Fruit fly (Drosophila melanogaster) whole organism: ENCODE data around the gene Wsck.

Experiments
- psq ChIP-seq: fragments of >200 bp; optimal IDR thresholded peaks from 2 replicates; lab custom pipeline; 2017
- usp ChIP-seq: fragments of >200 bp; optimal IDR thresholded peaks from 2 replicates; lab custom pipeline; 2017; ENCODE audit warnings: missing biosample characterization, missing genetic modification characterization, mixed read lengths

DNA sequence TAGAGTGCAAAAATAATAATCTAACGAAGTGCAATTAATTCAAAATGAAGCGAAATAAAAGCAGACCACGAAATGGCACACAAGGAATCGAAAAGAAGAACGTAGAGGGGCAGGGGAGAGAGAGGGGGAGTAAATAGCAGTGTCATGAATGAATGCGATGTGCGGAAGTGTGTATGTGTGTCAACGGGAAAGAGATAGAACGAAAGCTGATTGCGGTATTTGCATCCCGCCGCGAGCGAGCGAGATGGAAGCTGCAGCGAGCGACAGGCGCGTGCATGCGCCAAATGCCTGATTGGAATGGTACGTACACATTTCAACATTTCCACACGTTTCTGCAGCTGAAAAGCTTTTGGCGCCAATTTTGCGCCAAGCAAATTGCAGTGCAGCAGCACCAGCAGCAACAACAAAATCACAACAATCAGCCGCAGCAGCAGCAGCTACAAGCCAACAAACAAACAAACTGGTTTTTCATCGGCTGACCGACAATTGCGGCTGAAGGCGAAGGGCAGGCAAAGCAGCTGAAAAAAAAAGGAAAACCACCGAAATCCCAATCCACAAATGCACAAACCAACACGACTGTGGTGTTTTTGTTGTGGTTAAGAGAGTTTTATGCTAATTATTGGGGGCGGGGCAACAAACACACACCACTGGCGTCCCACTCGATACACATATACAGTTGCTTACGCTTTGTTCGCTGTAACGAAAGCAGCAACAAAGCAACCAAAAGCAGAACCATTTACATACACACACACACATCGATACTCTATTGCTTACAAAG, 47.8 kb downstream of the Wsck start:
- TF ChIP-seq psq (lab: Kevin White, UChicago) = no peak
- TF ChIP-seq usp (GFP tag; lab: Kevin White, UChicago) = no peak
